Worm (Caenorhabditis elegans) whole organism, L4 larva: ENCODE data around the gene gln-5.

Experiments
- R02D3.7 ChIP-seq: fragments of 150-350 bp; sonication (generic microtip); optimal IDR thresholded peaks from 3 replicates; lab custom pipeline; 2014; ENCODE audit warnings: missing biosample characterization, missing genetic modification characterization
- aly-2 ChIP-seq: sonication (generic microtip); optimal IDR thresholded peaks from 2 replicates; lab custom pipeline; 2018; ENCODE audit warnings: missing biosample characterization, missing genetic modification characterization
- ama-1 ChIP-seq: fragments of 150-350 bp; optimal IDR thresholded peaks from 2 replicates; lab custom pipeline; 2014; ENCODE audit warnings: inconsistent platforms, mixed read lengths
- daf-16 ChIP-seq, 3 experiments: sonication (generic microtip); optimal IDR thresholded peaks; 2 replicates each; lab custom pipeline; 2016 to 2017; ENCODE audit warnings: missing genetic modification characterization in 3 of 3, missing genetic modification reagents in 3 of 3, mild to moderate bottlenecking in 2 of 3, missing compliant biosample characterization in 2 of 3, missing biosample characterization in 1 of 3, moderate library complexity in 1 of 3
- jun-1 ChIP-seq: fragments of 150-350 bp; optimal IDR thresholded peaks from 2 replicates; lab custom pipeline; 2014; ENCODE audit warnings: missing biosample characterization, missing genetic modification reagents, missing genetic modification characterization
- lim-7 ChIP-seq: fragments of 200-800 bp; sonication (Bioruptor generic); IDR thresholded peaks from 2 replicates; pipeline ENCODE4 v1.3.6; 2022; ENCODE audit warnings: missing genetic modification characterization, missing compliant biosample characterization
- mep-1 ChIP-seq: fragments of 150-350 bp; sonication (generic microtip); optimal IDR thresholded peaks from 3 replicates; lab custom pipeline; 2014; ENCODE audit warnings: missing biosample characterization, missing genetic modification characterization
- nhr-237 ChIP-seq: sonication (generic microtip); optimal IDR thresholded peaks from 2 replicates; lab custom pipeline; 2017; ENCODE audit warnings: missing biosample characterization, missing genetic modification characterization
- nhr-76 ChIP-seq: fragments of 150-350 bp; optimal IDR thresholded peaks from 2 replicates; lab custom pipeline; 2014; ENCODE audit warnings: missing biosample characterization, missing genetic modification characterization
- pqm-1 ChIP-seq: sonication (generic microtip); optimal IDR thresholded peaks from 2 replicates; lab custom pipeline; 2017; ENCODE audit warnings: missing biosample characterization, missing genetic modification characterization
- snpc-4 ChIP-seq: fragments of 150-350 bp; optimal IDR thresholded peaks from 2 replicates; lab custom pipeline; 2014; ENCODE audit warnings: missing biosample characterization, missing genetic modification characterization
- unc-62 ChIP-seq, 3 experiments: fragments of 150-350 bp in 1 of 3; sonication (generic microtip); optimal IDR thresholded peaks in 2 of 3; peaks in 1 of 3; 1 replicate in 1 of 3; 2 replicates in 2 of 3; lab custom pipeline; 2014 to 2017; ENCODE audit warnings: missing biosample characterization in 3 of 3, missing genetic modification characterization in 3 of 3, missing genetic modification reagents in 3 of 3, missing genotype in 1 of 3
- zag-1 ChIP-seq: fragments of 150-350 bp; optimal IDR thresholded peaks from 2 replicates; lab custom pipeline; 2014; ENCODE audit warnings: missing biosample characterization, missing genetic modification characterization
- ztf-11 ChIP-seq: fragments of 150-350 bp; optimal IDR thresholded peaks from 2 replicates; lab custom pipeline; 2014; ENCODE audit warnings: missing biosample characterization, missing genetic modification characterization

- peak; percentile 54 for TF ChIP-seq nhr-237
- TF ChIP-seq R02D3.7 (tag; lab: Kevin White, UChicago) = no peak
- peak; percentile 99 for TF ChIP-seq mep-1
- TF ChIP-seq pqm-1 (tag; lab: Kevin White, UChicago) = peak; percentile 63
- peak; percentile 86 for TF ChIP-seq zag-1 (tag; lab: Kevin White, UChicago)
- peak; percentile 75 for TF ChIP-seq nhr-76 (tag; lab: Kevin White, UChicago)
- TF ChIP-seq ztf-11 (tag; lab: Kevin White, UChicago) = no peak
- TF ChIP-seq snpc-4 (tag; lab: Kevin White, UChicago) = peak; percentile 34
- no peak for TF ChIP-seq lim-7
- peak; percentile 66 to 91 for TF ChIP-seq daf-16 (GFP tag; optimal IDR thresholded peaks at IDR 0.05; lab: Kevin White, UChicago)
- TF ChIP-seq daf-16 (tag; optimal IDR thresholded peaks at IDR 0.05; lab: Kevin White, UChicago) = peak; percentile 80
- no peak for TF ChIP-seq aly-2 (tag; lab: Kevin White, UChicago)
- peak in 1 of 2 experiments; percentile 99 for TF ChIP-seq unc-62 (GFP tag; optimal IDR thresholded peaks at IDR 0.05 in 1 of 2; lab: Kevin White, UChicago)
- no peak for TF ChIP-seq unc-62 (tag; optimal IDR thresholded peaks at IDR 0.05; lab: Kevin White, UChicago)
- TF ChIP-seq ama-1 (lab: Kevin White, UChicago) = peak; percentile 62
- TF ChIP-seq jun-1 (tag; lab: Kevin White, UChicago) = peak; percentile 94
These were observed 23.7 kb downstream of the gln-5 start, which contains the start of gene eelo-2 for ce11 chrIV:17249691-17250181.
